Worm (Caenorhabditis elegans): ENCODE data around the gene ham-2.

ce11 chrX:4587934-4588333 lies 33.4 kb downstream of the ham-2 start:
- TF ChIP-seq ztf-23 (GFP tag; IDR thresholded peaks at IDR 0.05) (no peak), flt-1 (GFP tag; IDR thresholded peaks at IDR 0.05) (no peak), cog-1 (tag; optimal IDR thresholded peaks at IDR 0.05) (no peak), ref-1 (GFP tag; conservative IDR thresholded peaks at IDR 0.05) (no peak), tab-1 (GFP tag; IDR thresholded peaks at IDR 0.05) (no peak), ztf-29 (GFP tag; IDR thresholded peaks at IDR 0.05) (no peak)

All from whole organism, midembryonic.